Fruit fly (Drosophila melanogaster) whole organism, embryonic: ENCODE results near the gene CG31223.
A peak's percentile ranks its signal among the peaks of the same experiment; 100 is the strongest.

Source experiments
- Bteb2 ChIP-seq: fragments of 200-800 bp; sonication (Bioruptor generic); optimal IDR thresholded peaks from 2 replicates; lab custom pipeline; 2016; ENCODE audit warnings: missing biosample characterization, missing genetic modification characterization
- CG10321 ChIP-seq: fragments of 200-800 bp; sonication (Bioruptor generic); IDR thresholded peaks from 2 replicates; pipeline ENCODE4 v1.3.6; 2022; ENCODE audit warnings: missing biosample characterization, missing genetic modification characterization
- CG10565 ChIP-seq: fragments of 200-800 bp; sonication (Bioruptor generic); optimal IDR thresholded peaks from 3 replicates; lab custom pipeline; 2016; ENCODE audit warnings: missing biosample characterization, mild to moderate bottlenecking, missing genetic modification characterization
- CG11093 ChIP-seq: fragments of 200-800 bp; sonication (Bioruptor generic); IDR thresholded peaks from 3 replicates; pipeline ENCODE4 v1.3.6; 2022; ENCODE audit warnings: missing biosample characterization, missing genetic modification characterization
- CG11560 ChIP-seq: fragments of 200-800 bp; sonication (Bioruptor generic); IDR thresholded peaks from 3 replicates; pipeline ENCODE4 v1.3.6; 2022; ENCODE audit warnings: missing biosample characterization, missing genetic modification characterization
- CG12155 ChIP-seq: fragments of 200-800 bp; sonication (Bioruptor generic); optimal IDR thresholded peaks from 3 replicates; lab custom pipeline; 2016; ENCODE audit warnings: missing biosample characterization, missing genetic modification characterization
- CG12744 ChIP-seq: fragments of 200-800 bp; sonication (Bioruptor generic); optimal IDR thresholded peaks from 2 replicates; lab custom pipeline; 2016; ENCODE audit warnings: missing biosample characterization, missing genetic modification characterization
- CG1529 ChIP-seq: fragments of 200-800 bp; sonication (Bioruptor generic); optimal IDR thresholded peaks from 3 replicates; lab custom pipeline; 2018; ENCODE audit warnings: missing biosample characterization, missing genetic modification characterization
- CG16813 ChIP-seq: fragments of 200-800 bp; sonication (Bioruptor generic); IDR thresholded peaks from 3 replicates; pipeline ENCODE4 v1.3.6; 2022; ENCODE audit warnings: missing biosample characterization, missing genetic modification characterization; ENCODE audit not compliant: partially characterized antibody
- CG16863 ChIP-seq: fragments of 200-800 bp; sonication (Bioruptor generic); optimal IDR thresholded peaks from 3 replicates; lab custom pipeline; 2016; ENCODE audit warnings: missing biosample characterization, missing genetic modification characterization
- CG1832 ChIP-seq: fragments of 200-800 bp; sonication (Bioruptor generic); optimal IDR thresholded peaks from 2 replicates; lab custom pipeline; 2017; ENCODE audit warnings: missing biosample characterization, mild to moderate bottlenecking, missing genetic modification characterization, inconsistent platforms
- CG18619 ChIP-seq: fragments of 200-800 bp; sonication (Bioruptor generic); optimal IDR thresholded peaks from 3 replicates; lab custom pipeline; 2017; ENCODE audit warnings: missing biosample characterization, mild to moderate bottlenecking, missing genetic modification characterization
- CG2116 ChIP-seq: fragments of 200-800 bp; sonication (Bioruptor generic); optimal IDR thresholded peaks from 3 replicates; lab custom pipeline; 2018; ENCODE audit warnings: missing biosample characterization, mild to moderate bottlenecking, missing genetic modification characterization
- CG2202 ChIP-seq: fragments of 200-800 bp; sonication (Bioruptor generic); optimal IDR thresholded peaks from 2 replicates; lab custom pipeline; 2018; ENCODE audit warnings: missing biosample characterization, mild to moderate bottlenecking, missing genetic modification characterization
- CG30431 ChIP-seq: fragments of 200-800 bp; sonication (Bioruptor generic); optimal IDR thresholded peaks from 2 replicates; lab custom pipeline; 2017; ENCODE audit warnings: missing biosample characterization, missing genetic modification characterization
- CG4854 ChIP-seq: fragments of 200-800 bp; sonication (Bioruptor generic); optimal IDR thresholded peaks from 2 replicates; lab custom pipeline; 2016; ENCODE audit warnings: missing biosample characterization, missing genetic modification characterization, inconsistent platforms
- CG6175 ChIP-seq: fragments of 200-800 bp; sonication (Bioruptor generic); IDR thresholded peaks from 3 replicates; pipeline ENCODE4 v1.3.6; 2022; ENCODE audit warnings: missing biosample characterization, missing genetic modification characterization
- CG6765 ChIP-seq: fragments of 200-800 bp; sonication (Bioruptor generic); optimal IDR thresholded peaks from 3 replicates; lab custom pipeline; 2017; ENCODE audit warnings: missing biosample characterization, mild to moderate bottlenecking, missing genetic modification characterization
- CG6854 ChIP-seq: fragments of 200-800 bp; sonication (Bioruptor generic); optimal IDR thresholded peaks from 3 replicates; lab custom pipeline; 2017; ENCODE audit warnings: missing biosample characterization, mild to moderate bottlenecking, missing genetic modification characterization
- CG7786 ChIP-seq: fragments of 200-800 bp; sonication (Bioruptor generic); optimal IDR thresholded peaks from 2 replicates; lab custom pipeline; 2016; ENCODE audit warnings: missing biosample characterization, missing genetic modification characterization
- CG9797 ChIP-seq: fragments of 200-800 bp; sonication (Bioruptor generic); optimal IDR thresholded peaks from 3 replicates; lab custom pipeline; 2018; ENCODE audit warnings: missing biosample characterization, mild to moderate bottlenecking, missing genetic modification characterization
- Camta ChIP-seq: fragments of 200-800 bp; sonication (Bioruptor generic); optimal IDR thresholded peaks from 2 replicates; lab custom pipeline; 2016; ENCODE audit warnings: missing biosample characterization, missing genetic modification characterization
- D ChIP-seq, 2 experiments: fragments of 200-800 bp in 1 of 2; fragments of >200 bp in 1 of 2; sonication (Bioruptor generic) in 1 of 2; optimal IDR thresholded peaks; 2 replicates in 1 of 2; 3 replicates in 1 of 2; lab custom pipeline; 2017; ENCODE audit warnings: mild to moderate bottlenecking in 1 of 2, missing biosample characterization in 1 of 2, missing genetic modification characterization in 1 of 2, missing genetic modification reagents in 1 of 2
- Hsf ChIP-seq: fragments of 200-800 bp; sonication (Bioruptor generic); optimal IDR thresholded peaks from 3 replicates; lab custom pipeline; 2016; ENCODE audit warnings: missing biosample characterization, missing genetic modification characterization
- NK7.1 ChIP-seq: fragments of 200-800 bp; sonication (Bioruptor generic); optimal IDR thresholded peaks from 3 replicates; lab custom pipeline; 2016; ENCODE audit warnings: missing biosample characterization, missing genetic modification characterization
- Neu2 ChIP-seq: fragments of 200-800 bp; sonication (Bioruptor generic); optimal IDR thresholded peaks from 3 replicates; lab custom pipeline; 2016; ENCODE audit warnings: missing biosample characterization, missing genetic modification characterization, borderline replicate concordance
- Nf-YA ChIP-seq: fragments of 200-800 bp; sonication (Bioruptor generic); IDR thresholded peaks from 2 replicates; pipeline ENCODE4 v1.3.6; 2022; ENCODE audit warnings: missing biosample characterization, missing genetic modification characterization
- Nf-YB ChIP-seq: fragments of 200-800 bp; sonication (Bioruptor generic); optimal IDR thresholded peaks from 3 replicates; lab custom pipeline; 2019; ENCODE audit warnings: missing biosample characterization, mild to moderate bottlenecking, missing genetic modification characterization, moderate library complexity
- Nf-YC ChIP-seq: fragments of 200-800 bp; optimal IDR thresholded peaks from 3 replicates; lab custom pipeline; 2019; ENCODE audit warnings: missing biosample characterization, mild to moderate bottlenecking, missing genetic modification characterization, moderate library complexity
- TFAM ChIP-seq: fragments of 200-800 bp; sonication (Bioruptor generic); optimal IDR thresholded peaks from 2 replicates; lab custom pipeline; 2017; ENCODE audit warnings: missing biosample characterization, missing genetic modification characterization, inconsistent platforms
- Tbp ChIP-seq: fragments of >200 bp; optimal IDR thresholded peaks from 2 replicates; lab custom pipeline; 2018; ENCODE audit warnings: missing biosample characterization, missing genetic modification characterization
- ab ChIP-seq: fragments of 200-800 bp; sonication (Bioruptor generic); optimal IDR thresholded peaks from 2 replicates; lab custom pipeline; 2016; ENCODE audit warnings: missing biosample characterization, missing genetic modification characterization
- bigmax ChIP-seq: fragments of 200-800 bp; sonication (Bioruptor generic); optimal IDR thresholded peaks from 2 replicates; lab custom pipeline; 2018; ENCODE audit warnings: missing biosample characterization, mild to moderate bottlenecking, missing genetic modification characterization
- bowl ChIP-seq: fragments of 200-800 bp; sonication (Bioruptor generic); IDR thresholded peaks from 2 replicates; pipeline ENCODE4 v1.3.6; 2022; ENCODE audit warnings: missing biosample characterization, missing genetic modification characterization
- cg ChIP-seq: fragments of 200-800 bp; sonication (Bioruptor generic); optimal IDR thresholded peaks from 3 replicates; lab custom pipeline; 2019; ENCODE audit warnings: missing biosample characterization, mild to moderate bottlenecking, missing genetic modification characterization, moderate library complexity
- crp ChIP-seq, 2 experiments: fragments of 200-800 bp; sonication (Bioruptor generic); optimal IDR thresholded peaks; 2 replicates in 1 of 2; 3 replicates in 1 of 2; lab custom pipeline; 2017; ENCODE audit warnings: missing biosample characterization in 2 of 2, missing genetic modification characterization in 2 of 2, mild to moderate bottlenecking in 1 of 2, moderate library complexity in 1 of 2
- dmrt99B ChIP-seq: fragments of 200-800 bp; sonication (Bioruptor generic); optimal IDR thresholded peaks from 2 replicates; lab custom pipeline; 2018; ENCODE audit warnings: missing biosample characterization, mild to moderate bottlenecking, missing genetic modification characterization, moderate library complexity
- ems ChIP-seq: fragments of 200-800 bp; sonication (Bioruptor generic); optimal IDR thresholded peaks from 3 replicates; lab custom pipeline; 2016; ENCODE audit warnings: missing biosample characterization, missing genetic modification characterization
- gce ChIP-seq: fragments of 200-800 bp; sonication (Bioruptor generic); IDR thresholded peaks from 3 replicates; pipeline ENCODE4 v1.3.6; 2022; ENCODE audit warnings: missing biosample characterization, missing genetic modification characterization
- grn ChIP-seq: fragments of 200-800 bp; sonication (Bioruptor generic); optimal IDR thresholded peaks from 3 replicates; lab custom pipeline; 2017; ENCODE audit warnings: missing biosample characterization, missing genetic modification characterization
- scrt ChIP-seq: fragments of 200-800 bp; sonication (Bioruptor generic); optimal IDR thresholded peaks from 2 replicates; lab custom pipeline; 2018; ENCODE audit warnings: missing biosample characterization, mild to moderate bottlenecking, missing genetic modification characterization, moderate library complexity
- seq ChIP-seq: fragments of 200-800 bp; sonication (Bioruptor generic); IDR thresholded peaks from 2 replicates; pipeline ENCODE4 v1.3.6; 2022; ENCODE audit warnings: missing biosample characterization, missing genetic modification characterization
- sim ChIP-seq: fragments of 200-800 bp; sonication (Bioruptor generic); IDR thresholded peaks from 2 replicates; pipeline ENCODE4 v1.3.6; 2022; ENCODE audit warnings: missing biosample characterization, missing genetic modification characterization
- slp2 ChIP-seq: fragments of 200-800 bp; sonication (Bioruptor generic); optimal IDR thresholded peaks from 2 replicates; lab custom pipeline; 2016; ENCODE audit warnings: missing biosample characterization, missing genetic modification characterization
- so ChIP-seq: fragments of 200-800 bp; sonication (Bioruptor generic); IDR thresholded peaks from 3 replicates; pipeline ENCODE4 v1.3.6; 2022; ENCODE audit warnings: missing biosample characterization, missing genetic modification characterization
- sug ChIP-seq: fragments of 200-800 bp; optimal IDR thresholded peaks from 2 replicates; lab custom pipeline; 2019; ENCODE audit warnings: missing biosample characterization, mild to moderate bottlenecking, missing genetic modification characterization, moderate library complexity
- tna ChIP-seq: fragments of 200-800 bp; sonication (Bioruptor generic); IDR thresholded peaks from 2 replicates; pipeline ENCODE4 v1.3.6; 2022; ENCODE audit warnings: missing biosample characterization, missing genetic modification characterization; ENCODE audit not compliant: partially characterized antibody
- yki ChIP-seq: fragments of >200 bp; optimal IDR thresholded peaks from 3 replicates; lab custom pipeline; 2018
- zen ChIP-seq: fragments of 200-800 bp; sonication (Bioruptor generic); optimal IDR thresholded peaks from 3 replicates; lab custom pipeline; 2018; ENCODE audit warnings: missing biosample characterization, mild to moderate bottlenecking, missing genetic modification characterization, moderate library complexity

CG31223 gene

dm6 chr3R:20846768-20847167 lies 15.8 kb downstream of the CG31223 start, which contains the start of gene CG15696:
Gene CG15696, plus strand, starts transcription at chr3R:20847068.
- TF ChIP-seq CG10321 (GFP tag; lab: Robert Waterston, UW) (peak; percentile 50), Bteb2 (no peak), zen (peak; percentile 3), CG1832 (peak; percentile 12), Nf-YC (tag; lab: Kevin White, UChicago) (peak; percentile 40), CG10565 (GFP tag; lab: Kevin White, UChicago) (no peak), Nf-YB (GFP tag; lab: Kevin White, UChicago) (peak; percentile 70)
- TF ChIP-seq, all 482 proteins: peak for 5

dm6 chr3R:20850395-20851039 lies 19.6 kb downstream of the CG31223 start, which contains the start of gene RpS30:
Gene RpS30, plus strand, starts transcription at chr3R:20850516.
- no peak for TF ChIP-seq Tbp (GFP tag; lab: Kevin White, UChicago)
- TF ChIP-seq Neu2, result no peak
- no peak for TF ChIP-seq dmrt99B (tag; lab: Kevin White, UChicago)
- TF ChIP-seq TFAM (GFP tag; lab: Kevin White, UChicago), result no peak
- no peak for TF ChIP-seq CG11093 (GFP tag; lab: Robert Waterston, UW)
- TF ChIP-seq CG1529 (GFP tag; lab: Kevin White, UChicago), result no peak
- peak; percentile 33 for TF ChIP-seq CG4854 (GFP tag; lab: Kevin White, UChicago)
- peak; percentile 95 for TF ChIP-seq tna (GFP tag; lab: Robert Waterston, UW)
- no peak for TF ChIP-seq CG30431 (GFP tag; lab: Kevin White, UChicago)
- peak; percentile 94 for TF ChIP-seq CG9797 (GFP tag; lab: Kevin White, UChicago)
- no peak for TF ChIP-seq ab (GFP tag; lab: Kevin White, UChicago)
- no peak for TF ChIP-seq seq
- TF ChIP-seq CG2116 (GFP tag; lab: Kevin White, UChicago), result peak; percentile 95
- TF ChIP-seq Camta (GFP tag; lab: Kevin White, UChicago), result no peak
- TF ChIP-seq CG7786 (GFP tag; lab: Kevin White, UChicago), result peak; percentile 10
- peak; percentile 60 for TF ChIP-seq sug (tag; lab: Kevin White, UChicago)
- no peak for TF ChIP-seq cg (GFP tag; lab: Kevin White, UChicago)
- no peak for TF ChIP-seq gce (GFP tag; lab: Robert Waterston, UW)
- no peak for TF ChIP-seq grn (GFP tag; lab: Kevin White, UChicago)
- peak; percentile 80; the same call in 2 of the 3 replicates for TF ChIP-seq CG11560
- no peak for TF ChIP-seq yki
- no peak for TF ChIP-seq NK7.1 (GFP tag; lab: Kevin White, UChicago)
- peak; percentile 8 for TF ChIP-seq CG6765 (GFP tag; lab: Kevin White, UChicago)
- no peak for TF ChIP-seq so (GFP tag; lab: Robert Waterston, UW)
- TF ChIP-seq slp2 (GFP tag; lab: Kevin White, UChicago), result peak; percentile 15
- TF ChIP-seq CG16813 (GFP tag; lab: Robert Waterston, UW), result peak; percentile 98
- no peak for TF ChIP-seq sim (GFP tag; lab: Robert Waterston, UW)
- TF ChIP-seq D (optimal IDR thresholded peaks at IDR 0.05; lab: Kevin White, UChicago), result no peak
- no peak for TF ChIP-seq D (GFP tag; optimal IDR thresholded peaks at IDR 0.05; lab: Kevin White, UChicago)
- TF ChIP-seq CG16863 (GFP tag; lab: Kevin White, UChicago), result no peak
- peak; percentile 12 for TF ChIP-seq scrt (GFP tag; lab: Kevin White, UChicago)
- no peak for TF ChIP-seq bowl (GFP tag; lab: Robert Waterston, UW)
- no peak for TF ChIP-seq CG12155 (GFP tag; lab: Kevin White, UChicago)
- TF ChIP-seq CG12744 (GFP tag; lab: Kevin White, UChicago), result no peak
- peak; percentile 8 for TF ChIP-seq CG2202 (tag; lab: Kevin White, UChicago)
- no peak for TF ChIP-seq CG6175
- TF ChIP-seq ems (GFP tag; lab: Kevin White, UChicago), result peak; percentile 25
- no peak for TF ChIP-seq Nf-YA
- TF ChIP-seq Hsf (GFP tag; lab: Kevin White, UChicago), result peak; percentile 46
- TF ChIP-seq CG6854 (GFP tag; lab: Kevin White, UChicago), result no peak
- TF ChIP-seq bigmax (GFP tag; lab: Kevin White, UChicago), result peak; percentile 85
- TF ChIP-seq crp (GFP tag; optimal IDR thresholded peaks at IDR 0.05; lab: Kevin White, UChicago), result peak in 1 of 2 experiments; percentile 16
- peak; percentile 5 for TF ChIP-seq CG18619 (GFP tag; lab: Kevin White, UChicago)
- TF ChIP-seq Nf-YC (tag; lab: Kevin White, UChicago), result peak; percentile 69
